Worm (Caenorhabditis elegans) whole organism, L1 larva: ENCODE data around the gene ZK1128.3.

Experiments used
- C04F5.9 ChIP-seq: sonication (generic microtip); optimal IDR thresholded peaks from 2 replicates; lab custom pipeline; 2016; ENCODE audit warnings: missing genetic modification characterization, missing compliant biosample characterization
- C16A3.4 ChIP-seq: fragments of 150-350 bp; optimal IDR thresholded peaks from 2 replicates; lab custom pipeline; 2014; ENCODE audit warnings: missing biosample characterization, missing genetic modification characterization
- aha-1 ChIP-seq: fragments of 150-350 bp; optimal IDR thresholded peaks from 2 replicates; lab custom pipeline; 2014; ENCODE audit warnings: missing biosample characterization, missing genetic modification characterization
- aly-2 ChIP-seq: fragments of 150-350 bp; optimal IDR thresholded peaks from 2 replicates; lab custom pipeline; 2014; ENCODE audit warnings: missing biosample characterization, missing genetic modification characterization
- ama-1 ChIP-seq: fragments of 150-350 bp; optimal IDR thresholded peaks from 2 replicates; lab custom pipeline; 2014
- ceh-82 ChIP-seq, 3 experiments: fragments of 150-350 bp in 1 of 3; sonication (generic microtip) in 2 of 3; optimal IDR thresholded peaks; 2 replicates each; lab custom pipeline; 2014 to 2017; ENCODE audit warnings: missing biosample characterization in 3 of 3, missing genetic modification characterization in 3 of 3
- ceh-88 ChIP-seq: fragments of 200-800 bp; sonication (Bioruptor generic); IDR thresholded peaks from 2 replicates; pipeline ENCODE4 v1.3.6; 2022; ENCODE audit warnings: missing genetic modification characterization, missing compliant biosample characterization
- efl-1 ChIP-seq, 4 experiments: fragments of 150-350 bp; optimal IDR thresholded peaks in 3 of 4; peaks in 1 of 4; 1 replicate in 1 of 4; 2 replicates in 3 of 4; lab custom pipeline; 2014; ENCODE audit warnings: missing biosample characterization in 2 of 4, missing genetic modification characterization in 2 of 4, missing genetic modification reagents in 2 of 4
- efl-3 ChIP-seq: fragments of 200-800 bp; sonication (Bioruptor generic); optimal IDR thresholded peaks from 2 replicates; lab custom pipeline; 2018; ENCODE audit warnings: mild to moderate bottlenecking, missing genetic modification characterization, missing compliant biosample characterization
- egl-27 ChIP-seq, 2 experiments: fragments of 150-350 bp in 1 of 2; sonication (generic microtip); optimal IDR thresholded peaks; 3 replicates each; lab custom pipeline; 2017 to 2018; ENCODE audit warnings: missing biosample characterization in 2 of 2, missing genetic modification characterization in 2 of 2, missing genetic modification reagents in 2 of 2
- elt-3 ChIP-seq, 6 experiments: fragments of 150-350 bp in 1 of 6; sonication (generic microtip); optimal IDR thresholded peaks; 2 replicates each; lab custom pipeline; 2017 to 2018; ENCODE audit warnings: missing biosample characterization in 6 of 6, missing genetic modification characterization in 6 of 6, inconsistent platforms in 1 of 6
- fkh-4 ChIP-seq: sonication (generic microtip); optimal IDR thresholded peaks from 2 replicates; lab custom pipeline; 2016; ENCODE audit warnings: missing compliant biosample characterization, missing genetic modification characterization, borderline replicate concordance
- fkh-8 ChIP-seq: sonication (generic microtip); optimal IDR thresholded peaks from 2 replicates; lab custom pipeline; 2016; ENCODE audit warnings: mild to moderate bottlenecking, missing genetic modification characterization, missing compliant biosample characterization
- fos-1 ChIP-seq: fragments of 150-350 bp; optimal IDR thresholded peaks from 2 replicates; lab custom pipeline; 2014; ENCODE audit warnings: missing biosample characterization, missing genetic modification characterization
- grh-1 ChIP-seq: fragments of 200-800 bp; sonication (Bioruptor generic); IDR thresholded peaks from 2 replicates; pipeline ENCODE4 v1.3.6; 2022; ENCODE audit warnings: missing genetic modification reagents, missing genetic modification characterization, missing compliant biosample characterization
- hlh-17 ChIP-seq: fragments of 200-800 bp; sonication (Bioruptor generic); optimal IDR thresholded peaks from 2 replicates; lab custom pipeline; 2018; ENCODE audit warnings: missing genetic modification characterization, mild to moderate bottlenecking, missing compliant biosample characterization, moderate library complexity, borderline replicate concordance
- hlh-4 ChIP-seq: sonication (generic microtip); optimal IDR thresholded peaks from 2 replicates; lab custom pipeline; 2016; ENCODE audit warnings: mild to moderate bottlenecking, missing genetic modification characterization, missing compliant biosample characterization
- jun-1 ChIP-seq: fragments of 150-350 bp; optimal IDR thresholded peaks from 2 replicates; lab custom pipeline; 2014; ENCODE audit warnings: missing biosample characterization, missing genetic modification reagents, missing genetic modification characterization
- lin-13 ChIP-seq: fragments of 150-350 bp; optimal IDR thresholded peaks from 2 replicates; lab custom pipeline; 2014; ENCODE audit warnings: missing biosample characterization, missing genetic modification reagents, missing genetic modification characterization
- lin-15B ChIP-seq: fragments of 150-350 bp; sonication (generic microtip); optimal IDR thresholded peaks from 3 replicates; lab custom pipeline; 2014; ENCODE audit warnings: missing biosample characterization, missing genetic modification characterization
- mab-9 ChIP-seq: fragments of 200-800 bp; sonication (Bioruptor generic); IDR thresholded peaks from 2 replicates; pipeline ENCODE4 v1.3.6; 2022; ENCODE audit warnings: missing genetic modification reagents, missing genetic modification characterization, missing compliant biosample characterization
- mdl-1 ChIP-seq, 2 experiments: fragments of 150-350 bp; optimal IDR thresholded peaks; 2 replicates each; lab custom pipeline; 2014 to 2017; ENCODE audit warnings: missing biosample characterization in 2 of 2, missing genetic modification characterization in 2 of 2, inconsistent platforms in 1 of 2
- mef-2 ChIP-seq: fragments of 150-350 bp; optimal IDR thresholded peaks from 2 replicates; lab custom pipeline; 2014; ENCODE audit warnings: missing biosample characterization, missing genetic modification characterization
- nhr-11 ChIP-seq: fragments of 150-350 bp; optimal IDR thresholded peaks from 2 replicates; lab custom pipeline; 2014; ENCODE audit warnings: missing biosample characterization, missing genetic modification characterization
- nhr-19 ChIP-seq: fragments of 200-800 bp; sonication (Bioruptor generic); conservative IDR thresholded peaks from 2 replicates; pipeline ENCODE4 v1.3.6; 2022; ENCODE audit warnings: missing genetic modification characterization, missing compliant biosample characterization
- nhr-20 ChIP-seq: sonication (generic microtip); optimal IDR thresholded peaks from 2 replicates; lab custom pipeline; 2016; ENCODE audit warnings: mild to moderate bottlenecking, missing genetic modification characterization, missing compliant biosample characterization
- nhr-237 ChIP-seq: fragments of 150-350 bp; optimal IDR thresholded peaks from 2 replicates; lab custom pipeline; 2014; ENCODE audit warnings: missing biosample characterization, missing genetic modification characterization
- nhr-28 ChIP-seq: fragments of 150-350 bp; optimal IDR thresholded peaks from 2 replicates; lab custom pipeline; 2014; ENCODE audit warnings: missing biosample characterization, missing genetic modification characterization
- nhr-71 ChIP-seq: sonication (generic microtip); optimal IDR thresholded peaks from 2 replicates; lab custom pipeline; 2016; ENCODE audit warnings: mild to moderate bottlenecking, missing genetic modification characterization, moderate library complexity, missing compliant biosample characterization
- nhr-76 ChIP-seq: sonication (generic microtip); optimal IDR thresholded peaks from 2 replicates; lab custom pipeline; 2017; ENCODE audit warnings: missing biosample characterization, missing genetic modification characterization
- nhr-77 ChIP-seq: fragments of 150-350 bp; optimal IDR thresholded peaks from 2 replicates; lab custom pipeline; 2014; ENCODE audit warnings: missing biosample characterization, missing genetic modification characterization
- nhr-90 ChIP-seq: sonication (generic microtip); optimal IDR thresholded peaks from 2 replicates; lab custom pipeline; 2016; ENCODE audit warnings: mild to moderate bottlenecking, missing genetic modification characterization, missing compliant biosample characterization; ENCODE audit not compliant: poor library complexity
- rnt-1 ChIP-seq: sonication (generic microtip); optimal IDR thresholded peaks from 2 replicates; lab custom pipeline; 2016; ENCODE audit warnings: mild to moderate bottlenecking, missing genetic modification characterization, moderate library complexity, missing compliant biosample characterization
- snu-23 ChIP-seq: sonication (generic microtip); optimal IDR thresholded peaks from 2 replicates; lab custom pipeline; 2016; ENCODE audit warnings: missing genetic modification characterization, missing compliant biosample characterization
- sup-37 ChIP-seq: fragments of 200-800 bp; sonication (Bioruptor generic); optimal IDR thresholded peaks from 2 replicates; lab custom pipeline; 2018; ENCODE audit warnings: mild to moderate bottlenecking, missing genetic modification characterization, missing compliant biosample characterization
- swsn-7 ChIP-seq: sonication (generic microtip); optimal IDR thresholded peaks from 2 replicates; lab custom pipeline; 2016; ENCODE audit warnings: missing genetic modification characterization, missing compliant biosample characterization
- unc-130 ChIP-seq: fragments of 150-350 bp; optimal IDR thresholded peaks from 2 replicates; lab custom pipeline; 2017; ENCODE audit warnings: missing biosample characterization, missing genetic modification characterization, inconsistent platforms
- unc-30 ChIP-seq: sonication (generic microtip); optimal IDR thresholded peaks from 2 replicates; lab custom pipeline; 2017; ENCODE audit warnings: missing biosample characterization, missing genetic modification characterization
- unc-62 ChIP-seq: fragments of 150-350 bp; optimal IDR thresholded peaks from 2 replicates; lab custom pipeline; 2014; ENCODE audit warnings: missing biosample characterization, missing genetic modification reagents, missing genetic modification characterization
- unc-86 ChIP-seq: sonication (generic microtip); optimal IDR thresholded peaks from 2 replicates; lab custom pipeline; 2016; ENCODE audit warnings: missing genetic modification characterization, missing compliant biosample characterization
- vab-15 ChIP-seq: sonication (generic microtip); optimal IDR thresholded peaks from 2 replicates; lab custom pipeline; 2017; ENCODE audit warnings: missing genotype, mild to moderate bottlenecking, missing genetic modification characterization, missing compliant biosample characterization
- xbp-1 ChIP-seq: sonication (generic microtip); optimal IDR thresholded peaks from 2 replicates; lab custom pipeline; 2016; ENCODE audit warnings: missing genetic modification characterization, missing compliant biosample characterization

The ZK1128.3 gene

ce11 chrIII:10114662-10115061 is 4.1 kb downstream of the ZK1128.3 start, which contains the start of the genes ZK1128.1 and mett-10 (continued):
- no peak for TF ChIP-seq lin-13

ce11 chrIII:10112958-10113357 is 5.8 kb downstream of the ZK1128.3 start, which contains the start of gene vps-29:
TSS of gene vps-29 (minus strand) at chrIII:10113058.
- TF ChIP-seq swsn-7 (tag; lab: Kevin White, UChicago) (no peak), grh-1 (GFP tag; lab: Robert Waterston, UW) (no peak), efl-3 (no peak), xbp-1 (tag; lab: Kevin White, UChicago) (no peak), C16A3.4 (tag; lab: Kevin White, UChicago) (no peak), mdl-1 (tag; optimal IDR thresholded peaks at IDR 0.05; lab: Kevin White, UChicago) (no peak), lin-15B (tag; lab: Kevin White, UChicago) (no peak), nhr-11 (no peak), unc-130 (tag; lab: Kevin White, UChicago) (no peak), fos-1 (tag; lab: Kevin White, UChicago) (no peak), hlh-4 (tag; lab: Kevin White, UChicago) (no peak), jun-1 (tag; lab: Kevin White, UChicago) (no peak)

ce11 chrIII:10108995-10109394 is 9.7 kb downstream of the ZK1128.3 start, which contains the start of gene T16H12.9:
TSS of gene T16H12.9 (plus strand) at chrIII:10109295.
- TF ChIP-seq mab-9 (GFP tag; lab: Robert Waterston, UW): no peak
- TF ChIP-seq efl-3: no peak
- TF ChIP-seq hlh-17: no peak
- no peak for TF ChIP-seq rnt-1 (tag; lab: Kevin White, UChicago)
- no peak for TF ChIP-seq ceh-88
- TF ChIP-seq swsn-7 (tag; lab: Kevin White, UChicago): no peak
- TF ChIP-seq, all 84 proteins: peak for 0

- TF ChIP-seq rnt-1 (tag; lab: Kevin White, UChicago) (no peak), aly-2 (tag; lab: Kevin White, UChicago) (no peak)
Observed at ce11 chrIII:10106390-10106789, 12.3 kb downstream of the ZK1128.3 start, which contains the start of gene srt-55. TSS of gene srt-55 (minus strand) at chrIII:10106490.

- TF ChIP-seq C04F5.9 (no peak), ama-1 (no peak), vab-15 (tag; lab: Kevin White, UChicago) (no peak), nhr-77 (tag; lab: Kevin White, UChicago) (no peak), egl-27 (tag; optimal IDR thresholded peaks at IDR 0.05; lab: Kevin White, UChicago) (no peak), nhr-76 (tag; lab: Kevin White, UChicago) (no peak), nhr-237 (no peak), unc-30 (no peak)
Observed at ce11 chrIII:10101352-10101751, 17.4 kb downstream of the ZK1128.3 start, which contains the start of gene kel-10. TSS of gene kel-10 (minus strand) at chrIII:10101452.

ce11 chrIII:10097981-10098380 is 20.7 kb downstream of the ZK1128.3 start, which contains the start of gene spop-1:
TSS of gene spop-1 (minus strand) at chrIII:10098081.
- TF ChIP-seq fkh-8 (tag; lab: Kevin White, UChicago): no peak
- TF ChIP-seq nhr-11: no peak
- no peak for TF ChIP-seq mab-9 (GFP tag; lab: Robert Waterston, UW)
- TF ChIP-seq snu-23: no peak

- TF ChIP-seq elt-3 (tag; optimal IDR thresholded peaks at IDR 0.05; lab: Kevin White, UChicago): peak in 1 of 6 experiments; percentile 30
- no peak for TF ChIP-seq aha-1 (tag; lab: Kevin White, UChicago)
- TF ChIP-seq sup-37: no peak
- TF ChIP-seq ceh-82 (tag; optimal IDR thresholded peaks at IDR 0.05; lab: Kevin White, UChicago): peak; percentile 80 to 88 (median 82)
- TF ChIP-seq nhr-28 (tag; lab: Kevin White, UChicago): no peak
- TF ChIP-seq unc-62 (GFP tag; lab: Kevin White, UChicago): no peak
- TF ChIP-seq C16A3.4 (tag; lab: Kevin White, UChicago): no peak
- peak; percentile 52 for TF ChIP-seq fkh-4 (tag; lab: Kevin White, UChicago)
- peak; percentile 97 for TF ChIP-seq nhr-71
- peak; percentile 94 for TF ChIP-seq unc-86
- TF ChIP-seq ceh-88: no peak; the same call in 1 of the 2 replicates
- peak; percentile 83 for TF ChIP-seq nhr-90 (tag; lab: Kevin White, UChicago)
- peak; percentile 92 for TF ChIP-seq nhr-20 (tag; lab: Kevin White, UChicago)
- peak; percentile 87 to 89 for TF ChIP-seq efl-1 (optimal IDR thresholded peaks at IDR 0.05; lab: Kevin White, UChicago)
- TF ChIP-seq efl-1 (GFP tag; optimal IDR thresholded peaks at IDR 0.05 in 1 of 2; lab: Kevin White, UChicago): peak; percentile 64 to 98
- peak; percentile 79 for TF ChIP-seq mef-2 (tag; lab: Kevin White, UChicago)
- peak; percentile 86 for TF ChIP-seq nhr-19
Observed at ce11 chrIII:10096525-10096972, 22.2 kb downstream of the ZK1128.3 start.
